Worm (Caenorhabditis elegans) whole organism, L2 larva: Measurements from ENCODE around the gene dhs-22.

Experiments used
- F13H6.1 ChIP-seq: sonication (generic microtip); optimal IDR thresholded peaks from 2 replicates; lab custom pipeline; 2016; ENCODE audit warnings: missing genetic modification characterization, missing compliant biosample characterization
- R02D3.7 ChIP-seq: fragments of 150-350 bp; optimal IDR thresholded peaks from 2 replicates; lab custom pipeline; 2014; ENCODE audit warnings: missing biosample characterization, missing genetic modification characterization
- Y55F3AM.14 ChIP-seq: fragments of 200-800 bp; sonication (Bioruptor generic); optimal IDR thresholded peaks from 2 replicates; lab custom pipeline; 2018; ENCODE audit warnings: mild to moderate bottlenecking, missing genetic modification characterization, missing compliant biosample characterization
- aly-2 ChIP-seq: fragments of 150-350 bp; optimal IDR thresholded peaks from 2 replicates; lab custom pipeline; 2014; ENCODE audit warnings: missing biosample characterization, missing genetic modification characterization
- ama-1 ChIP-seq: fragments of 150-350 bp; optimal IDR thresholded peaks from 2 replicates; lab custom pipeline; 2018; ENCODE audit warnings: inconsistent platforms
- blmp-1 ChIP-seq: sonication (generic microtip); optimal IDR thresholded peaks from 2 replicates; lab custom pipeline; 2017; ENCODE audit warnings: missing genetic modification characterization, mild to moderate bottlenecking, missing compliant biosample characterization, antibody characterized with exemption, moderate library complexity; ENCODE audit not compliant: insufficient read depth
- crh-2 ChIP-seq: sonication (generic microtip); optimal IDR thresholded peaks from 2 replicates; lab custom pipeline; 2017; ENCODE audit warnings: missing biosample characterization, missing genetic modification characterization
- dmd-4 ChIP-seq: sonication (generic microtip); optimal IDR thresholded peaks from 2 replicates; lab custom pipeline; 2017; ENCODE audit warnings: missing biosample characterization, missing genetic modification characterization
- elt-1 ChIP-seq: fragments of 150-350 bp; optimal IDR thresholded peaks from 2 replicates; lab custom pipeline; 2014; ENCODE audit warnings: missing biosample characterization, missing genetic modification characterization
- fos-1 ChIP-seq: fragments of 150-350 bp; optimal IDR thresholded peaks from 2 replicates; lab custom pipeline; 2014; ENCODE audit warnings: missing biosample characterization, missing genetic modification characterization
- gmeb-1 ChIP-seq: fragments of 150-350 bp; optimal IDR thresholded peaks from 2 replicates; lab custom pipeline; 2014; ENCODE audit warnings: missing biosample characterization, missing genetic modification characterization
- lin-11 ChIP-seq: fragments of 150-350 bp; sonication (generic microtip); optimal IDR thresholded peaks from 2 replicates; lab custom pipeline; 2014; ENCODE audit warnings: missing biosample characterization, missing genetic modification characterization, inconsistent platforms, mixed read lengths
- lin-39 ChIP-seq: fragments of 150-350 bp; optimal IDR thresholded peaks from 2 replicates; lab custom pipeline; 2014; ENCODE audit warnings: missing biosample characterization, missing genetic modification reagents, missing genetic modification characterization
- lsy-2 ChIP-seq, 2 experiments: fragments of 150-350 bp in 1 of 2; sonication (generic microtip) in 1 of 2; optimal IDR thresholded peaks; 2 replicates each; lab custom pipeline; 2014 to 2017; ENCODE audit warnings: missing biosample characterization in 2 of 2, missing genetic modification characterization in 2 of 2
- mab-5 ChIP-seq: fragments of 150-350 bp; optimal IDR thresholded peaks from 2 replicates; lab custom pipeline; 2014; ENCODE audit warnings: missing biosample characterization, missing genetic modification characterization
- mbf-1 ChIP-seq: sonication (generic microtip); optimal IDR thresholded peaks from 2 replicates; lab custom pipeline; 2017; ENCODE audit warnings: missing biosample characterization, missing genetic modification characterization
- nhr-10 ChIP-seq: sonication (generic microtip); optimal IDR thresholded peaks from 2 replicates; lab custom pipeline; 2017; ENCODE audit warnings: missing biosample characterization, missing genetic modification characterization
- nhr-11 ChIP-seq: fragments of 150-350 bp; optimal IDR thresholded peaks from 2 replicates; lab custom pipeline; 2014; ENCODE audit warnings: missing biosample characterization, missing genetic modification characterization
- nhr-12 ChIP-seq: fragments of 150-350 bp; optimal IDR thresholded peaks from 2 replicates; lab custom pipeline; 2014; ENCODE audit warnings: missing biosample characterization, missing genetic modification characterization
- nhr-129 ChIP-seq: fragments of 150-350 bp; optimal IDR thresholded peaks from 2 replicates; lab custom pipeline; 2014; ENCODE audit warnings: missing biosample characterization, missing genetic modification characterization
- nhr-21 ChIP-seq: fragments of 150-350 bp; optimal IDR thresholded peaks from 2 replicates; lab custom pipeline; 2014; ENCODE audit warnings: missing biosample characterization, missing genetic modification characterization
- nhr-23 ChIP-seq: fragments of 150-350 bp; optimal IDR thresholded peaks from 2 replicates; lab custom pipeline; 2014; ENCODE audit warnings: missing biosample characterization, missing genetic modification reagents, missing genetic modification characterization
- nhr-237 ChIP-seq: fragments of 150-350 bp; optimal IDR thresholded peaks from 2 replicates; lab custom pipeline; 2014; ENCODE audit warnings: missing biosample characterization, missing genetic modification characterization
- nhr-77 ChIP-seq: fragments of 150-350 bp; optimal IDR thresholded peaks from 2 replicates; lab custom pipeline; 2014; ENCODE audit warnings: missing biosample characterization, missing genetic modification characterization
- peb-1 ChIP-seq: fragments of 150-350 bp; optimal IDR thresholded peaks from 2 replicates; lab custom pipeline; 2014; ENCODE audit warnings: missing biosample characterization, missing genetic modification characterization
- sem-4 ChIP-seq: fragments of 150-350 bp; optimal IDR thresholded peaks from 2 replicates; lab custom pipeline; 2014; ENCODE audit warnings: missing biosample characterization, missing genetic modification reagents, missing genetic modification characterization
- skn-1 ChIP-seq: sonication (generic microtip); optimal IDR thresholded peaks from 2 replicates; lab custom pipeline; 2017; ENCODE audit warnings: missing biosample characterization, missing genetic modification characterization
- sma-3 ChIP-seq: sonication (generic microtip); optimal IDR thresholded peaks from 2 replicates; lab custom pipeline; 2016; ENCODE audit warnings: missing genetic modification reagents, missing genetic modification characterization, missing compliant biosample characterization
- sma-9 ChIP-seq, 2 experiments: fragments of 150-350 bp in 1 of 2; sonication (generic microtip) in 1 of 2; optimal IDR thresholded peaks; 2 replicates each; lab custom pipeline; 2014 to 2016; ENCODE audit warnings: missing genetic modification characterization in 2 of 2, mild to moderate bottlenecking in 1 of 2, missing biosample characterization in 1 of 2, missing compliant biosample characterization in 1 of 2, missing genetic modification reagents in 1 of 2, moderate library complexity in 1 of 2
- snpc-4 ChIP-seq: fragments of 150-350 bp; optimal IDR thresholded peaks from 2 replicates; lab custom pipeline; 2014; ENCODE audit warnings: missing biosample characterization, missing genetic modification characterization
- unc-39 ChIP-seq: fragments of 150-350 bp; optimal IDR thresholded peaks from 2 replicates; lab custom pipeline; 2014; ENCODE audit warnings: missing biosample characterization, missing genetic modification characterization
- unc-55 ChIP-seq: fragments of 150-350 bp; sonication (generic microtip); optimal IDR thresholded peaks from 3 replicates; lab custom pipeline; 2014; ENCODE audit warnings: missing biosample characterization, missing genetic modification reagents, missing genetic modification characterization
- zag-1 ChIP-seq: fragments of 150-350 bp; optimal IDR thresholded peaks from 2 replicates; lab custom pipeline; 2014; ENCODE audit warnings: missing biosample characterization, missing genetic modification characterization
- ztf-1 ChIP-seq: fragments of 200-800 bp; sonication (Bioruptor generic); conservative IDR thresholded peaks from 2 replicates; pipeline ENCODE4 v1.3.6; 2022; ENCODE audit warnings: missing genetic modification characterization, missing compliant biosample characterization
- ztf-11 ChIP-seq: sonication (generic microtip); optimal IDR thresholded peaks from 2 replicates; lab custom pipeline; 2017; ENCODE audit warnings: missing biosample characterization, missing genetic modification characterization
- ztf-4 ChIP-seq: fragments of 150-350 bp; optimal IDR thresholded peaks from 2 replicates; lab custom pipeline; 2014; ENCODE audit warnings: missing biosample characterization, missing genetic modification characterization

The dhs-22 gene

DNA sequence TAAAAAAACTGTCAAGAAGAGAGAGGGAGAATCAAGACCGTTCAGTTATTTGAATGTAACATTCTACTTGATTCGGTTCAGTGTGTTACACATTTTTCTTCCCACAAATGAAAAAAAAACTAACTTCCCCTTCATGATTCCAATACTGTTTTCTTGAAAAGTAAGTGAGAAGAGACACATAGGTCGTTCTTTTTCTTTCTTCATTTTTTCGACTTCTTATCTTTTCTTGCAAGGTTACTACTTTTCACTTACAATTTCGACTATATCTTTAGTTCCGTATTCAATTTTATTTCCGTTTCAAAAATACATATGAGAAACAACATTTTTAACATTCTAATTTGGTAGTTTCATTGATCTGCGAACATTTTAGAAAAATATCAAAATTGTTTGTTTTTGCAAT, 18.0 kb upstream of the dhs-22 start:
- TF ChIP-seq peb-1 (tag; lab: Kevin White, UChicago) (no peak), sma-9 (GFP tag; optimal IDR thresholded peaks at IDR 0.05; lab: Kevin White, UChicago) (no peak), sma-9 (tag; optimal IDR thresholded peaks at IDR 0.05; lab: Kevin White, UChicago) (no peak), lin-11 (tag; lab: Kevin White, UChicago) (no peak), Y55F3AM.14 (GFP tag; lab: Kevin White, UChicago) (no peak), lsy-2 (tag; optimal IDR thresholded peaks at IDR 0.05; lab: Kevin White, UChicago) (no peak), unc-55 (GFP tag; lab: Kevin White, UChicago) (no peak), ztf-11 (tag; lab: Kevin White, UChicago) (no peak), F13H6.1 (tag; lab: Kevin White, UChicago) (no peak), ama-1 (lab: Kevin White, UChicago) (no peak), snpc-4 (no peak), nhr-12 (tag; lab: Kevin White, UChicago) (no peak), gmeb-1 (tag; lab: Kevin White, UChicago) (no peak), fos-1 (tag; lab: Kevin White, UChicago) (no peak), sma-3 (GFP tag; lab: Kevin White, UChicago) (no peak), zag-1 (no peak), sem-4 (tag; lab: Kevin White, UChicago) (no peak), crh-2 (tag; lab: Kevin White, UChicago) (no peak), nhr-129 (no peak)

DNA sequence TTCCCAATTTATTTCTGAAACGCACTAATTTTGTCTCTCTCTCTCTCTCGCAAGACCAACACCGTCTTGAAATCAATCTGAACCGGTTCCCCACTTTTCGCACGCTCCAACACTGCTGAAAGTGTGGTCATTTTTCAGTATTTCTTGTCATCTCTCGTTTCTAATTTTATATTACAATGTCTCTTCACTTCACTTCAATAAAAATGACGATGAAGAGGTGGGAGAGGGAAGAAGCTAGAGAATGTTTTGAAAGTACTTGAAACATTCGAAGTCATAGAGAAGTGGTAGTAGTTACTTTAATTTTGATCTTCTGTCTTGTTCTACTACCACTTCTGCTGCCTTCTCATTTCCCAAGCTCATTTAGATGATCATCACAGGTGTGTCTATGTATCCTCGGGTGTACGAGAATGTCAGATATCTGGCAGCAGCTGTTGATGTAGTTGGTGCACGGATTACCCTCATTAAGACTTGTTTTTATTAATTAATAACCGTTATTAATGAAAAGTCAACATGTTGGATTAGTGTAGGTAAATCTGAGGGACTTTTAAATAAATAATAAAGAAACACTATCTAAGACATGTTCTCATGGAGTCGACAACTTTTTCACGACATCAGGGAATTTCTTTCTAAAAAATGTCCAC, 17.0 kb upstream of the dhs-22 start:
- TF ChIP-seq ztf-4 (tag; lab: Kevin White, UChicago) (no peak), unc-39 (tag; lab: Kevin White, UChicago) (no peak), nhr-21 (tag; lab: Kevin White, UChicago) (no peak), gmeb-1 (tag; lab: Kevin White, UChicago) (no peak), dmd-4 (tag; lab: Kevin White, UChicago) (no peak), skn-1 (tag; lab: Kevin White, UChicago) (no peak), lin-39 (no peak), ztf-1 (no peak), nhr-237 (tag; lab: Kevin White, UChicago) (no peak), mbf-1 (tag; lab: Kevin White, UChicago) (no peak)

DNA sequence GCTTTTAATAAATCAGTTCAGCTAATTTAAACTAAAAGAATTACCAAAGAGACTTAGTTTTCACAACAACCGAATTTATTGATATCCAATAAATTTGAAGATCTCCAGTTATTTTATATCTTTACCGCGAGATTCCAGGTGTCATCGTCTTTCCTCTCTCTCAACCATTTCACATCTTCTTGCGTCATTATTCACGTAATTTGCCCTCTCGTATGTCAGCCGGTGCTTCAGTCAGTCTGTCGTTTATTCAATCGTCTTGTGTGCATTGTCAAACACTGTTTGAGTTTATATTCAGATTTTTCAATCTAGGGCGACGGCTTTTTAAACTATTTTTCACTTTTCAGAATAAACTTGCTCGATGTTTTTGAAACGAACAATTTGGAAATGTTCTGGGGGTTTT, 16.1 kb upstream of the dhs-22 start:
- TF ChIP-seq elt-1 (tag; lab: Kevin White, UChicago) (no peak), nhr-23 (tag; lab: Kevin White, UChicago) (no peak), sma-3 (GFP tag; lab: Kevin White, UChicago) (no peak), nhr-21 (tag; lab: Kevin White, UChicago) (no peak), dmd-4 (tag; lab: Kevin White, UChicago) (no peak), nhr-10 (tag; lab: Kevin White, UChicago) (no peak), mbf-1 (tag; lab: Kevin White, UChicago) (no peak), fos-1 (tag; lab: Kevin White, UChicago) (no peak), blmp-1 (tag; lab: Kevin White, UChicago) (no peak), lsy-2 (tag; optimal IDR thresholded peaks at IDR 0.05; lab: Kevin White, UChicago) (no peak), ztf-11 (tag; lab: Kevin White, UChicago) (no peak), peb-1 (tag; lab: Kevin White, UChicago) (no peak), nhr-11 (tag; lab: Kevin White, UChicago) (no peak), gmeb-1 (tag; lab: Kevin White, UChicago) (no peak), Y55F3AM.14 (GFP tag; lab: Kevin White, UChicago) (no peak), nhr-77 (tag; lab: Kevin White, UChicago) (no peak)

DNA sequence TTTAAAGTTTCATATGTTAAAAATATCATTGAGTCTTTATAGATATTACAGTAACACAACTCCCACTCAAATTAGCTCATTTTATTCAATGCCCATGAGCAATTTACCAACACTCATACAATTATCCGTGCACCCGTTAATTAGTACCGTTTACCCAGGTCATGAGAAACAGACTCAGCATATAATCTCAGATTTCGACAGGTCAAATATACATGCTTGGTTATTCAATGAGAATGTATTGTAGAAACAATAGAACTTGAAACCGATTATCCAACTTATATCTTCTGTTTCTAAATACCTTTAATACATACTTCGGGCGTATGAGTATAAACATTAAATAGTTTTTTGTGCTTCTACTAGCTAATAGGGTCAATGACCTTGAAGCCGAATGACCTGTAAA, 15.0 kb upstream of the dhs-22 start:
- no peak for TF ChIP-seq blmp-1 (tag; lab: Kevin White, UChicago)
- TF ChIP-seq snpc-4, result no peak
- no peak for TF ChIP-seq skn-1 (tag; lab: Kevin White, UChicago)
- no peak for TF ChIP-seq R02D3.7
- no peak for TF ChIP-seq ama-1 (lab: Kevin White, UChicago)
- no peak for TF ChIP-seq mab-5 (tag; lab: Kevin White, UChicago)
- no peak for TF ChIP-seq nhr-11 (tag; lab: Kevin White, UChicago)
- TF ChIP-seq dmd-4 (tag; lab: Kevin White, UChicago), result no peak
- TF ChIP-seq unc-55 (GFP tag; lab: Kevin White, UChicago), result no peak
- TF ChIP-seq sma-9 (GFP tag; optimal IDR thresholded peaks at IDR 0.05; lab: Kevin White, UChicago), result no peak
- no peak for TF ChIP-seq sma-9 (tag; optimal IDR thresholded peaks at IDR 0.05; lab: Kevin White, UChicago)
- no peak for TF ChIP-seq unc-39 (tag; lab: Kevin White, UChicago)
- TF ChIP-seq nhr-12 (tag; lab: Kevin White, UChicago), result no peak
- TF ChIP-seq aly-2, result no peak
- no peak for TF ChIP-seq sem-4 (tag; lab: Kevin White, UChicago)
